Worm (Caenorhabditis elegans): ENCODE data around the gene rnf-5.

rnf-5 gene

ce11 chrIII:4195306-4196008 lies 28.8 kb upstream of the rnf-5 start (continued):
- peak; percentile 56; the same call in 1 of the 2 replicates for TF ChIP-seq madf-3 (GFP tag; IDR thresholded peaks at IDR 0.05)
- peak; percentile 73 for TF ChIP-seq gei-17 (GFP tag; optimal IDR thresholded peaks at IDR 0.05)
- no peak for TF ChIP-seq ztf-6 (GFP tag; IDR thresholded peaks at IDR 0.05)
- no peak for TF ChIP-seq die-1 (tag; optimal IDR thresholded peaks at IDR 0.05)
- TF ChIP-seq xnd-1 (tag; optimal IDR thresholded peaks at IDR 0.05), result no peak
- TF ChIP-seq F33H1.4 (GFP tag; IDR thresholded peaks at IDR 0.05), result 0 out of 2 replicates have a peak, but pooled peaks have one; percentile 11
- peak; percentile 83 for TF ChIP-seq ekl-4 (GFP tag; IDR thresholded peaks at IDR 0.05)
- peak; percentile 24 for TF ChIP-seq attf-5 (GFP tag; optimal IDR thresholded peaks at IDR 0.05)
- peak; percentile 6 for TF ChIP-seq nhr-80 (tag; optimal IDR thresholded peaks at IDR 0.05)
- TF ChIP-seq attf-6 (GFP tag; IDR thresholded peaks at IDR 0.05), result 0 out of 2 replicates have a peak, but pooled peaks have one; percentile 9
- 0 out of 2 replicates have a peak, but pooled peaks have one; percentile 19 for TF ChIP-seq mcd-1 (GFP tag; IDR thresholded peaks at IDR 0.05)
- no peak for TF ChIP-seq ccch-3 (GFP tag; optimal IDR thresholded peaks at IDR 0.05)
- peak; percentile 96 for TF ChIP-seq ama-1 (optimal IDR thresholded peaks at IDR 0.05)
- TF ChIP-seq ama-1 (GFP tag; optimal IDR thresholded peaks at IDR 0.05), result peak in 1 of 2 experiments; percentile 68
- no peak for TF ChIP-seq aptf-3 (GFP tag; IDR thresholded peaks at IDR 0.05)
- TF ChIP-seq Y53G8AR.9 (GFP tag; conservative IDR thresholded peaks at IDR 0.05), result peak; percentile 94
- TF ChIP-seq ztf-18 (tag; optimal IDR thresholded peaks at IDR 0.05), result no peak
- TF ChIP-seq fkh-3 (tag; optimal IDR thresholded peaks at IDR 0.05), result peak; percentile 80
- TF ChIP-seq pbrm-1 (GFP tag; IDR thresholded peaks at IDR 0.05), result peak; percentile 55; the same call in 1 of the 2 replicates
- TF ChIP-seq dpff-1 (tag; optimal IDR thresholded peaks at IDR 0.05), result peak; percentile 96
- TF ChIP-seq T26A5.8 (tag; optimal IDR thresholded peaks at IDR 0.05), result no peak
- no peak for TF ChIP-seq F23B12.7 (tag; optimal IDR thresholded peaks at IDR 0.05; ENCODE audit: insufficient read depth)
- peak; percentile 56 for TF ChIP-seq ztf-26 (tag; optimal IDR thresholded peaks at IDR 0.05)
- TF ChIP-seq K12H6.12 (tag; optimal IDR thresholded peaks at IDR 0.05), result peak; percentile 39
- no peak for TF ChIP-seq sptf-2 (GFP tag; optimal IDR thresholded peaks at IDR 0.05)
- TF ChIP-seq attf-3 (GFP tag; conservative IDR thresholded peaks at IDR 0.05), result no peak
- TF ChIP-seq sea-2 (GFP tag; IDR thresholded peaks at IDR 0.05), result no peak
- TF ChIP-seq efl-1 (GFP tag; optimal IDR thresholded peaks at IDR 0.05), result no peak
- TF ChIP-seq ceh-58 (GFP tag; IDR thresholded peaks at IDR 0.05), result no peak
- TF ChIP-seq aptf-2 (GFP tag; conservative IDR thresholded peaks at IDR 0.05), result no peak
- TF ChIP-seq madf-8 (GFP tag; conservative IDR thresholded peaks at IDR 0.05), result no peak
- no peak for TF ChIP-seq lsy-27 (tag; optimal IDR thresholded peaks at IDR 0.05; ENCODE audit: borderline replicate concordance, insufficient read depth)
- no peak for TF ChIP-seq ztf-25 (GFP tag; IDR thresholded peaks at IDR 0.05)

- no peak for TF ChIP-seq ceh-91 (GFP tag; IDR thresholded peaks at IDR 0.05)
- no peak for TF ChIP-seq let-526 (GFP tag; IDR thresholded peaks at IDR 0.05)
- no peak for TF ChIP-seq hlh-12 (tag; optimal IDR thresholded peaks at IDR 0.05)
- TF ChIP-seq zfh-2 (GFP tag; conservative IDR thresholded peaks at IDR 0.05), result no peak; the same call in 1 of the 2 replicates
- TF ChIP-seq tbx-9 (tag; optimal IDR thresholded peaks at IDR 0.05; ENCODE audit: borderline replicate concordance), result no peak
- TF ChIP-seq nhr-179 (tag; optimal IDR thresholded peaks at IDR 0.05), result no peak
- TF ChIP-seq F22D6.2 (tag; optimal IDR thresholded peaks at IDR 0.05), result no peak
- TF ChIP-seq hmg-20 (GFP tag; IDR thresholded peaks at IDR 0.05), result no peak
- no peak for TF ChIP-seq C06A6.2 (GFP tag; conservative IDR thresholded peaks at IDR 0.05)
- TF ChIP-seq somi-1 (GFP tag; optimal IDR thresholded peaks at IDR 0.05), result no peak
- TF ChIP-seq F39B2.1 (GFP tag; IDR thresholded peaks at IDR 0.05), result no peak
- no peak for TF ChIP-seq dpff-1 (tag; optimal IDR thresholded peaks at IDR 0.05)
- no peak for TF ChIP-seq madf-10 (tag; optimal IDR thresholded peaks at IDR 0.05)
- TF ChIP-seq ztf-25 (GFP tag; IDR thresholded peaks at IDR 0.05), result no peak
- peak; percentile 13 for TF ChIP-seq tlf-1 (GFP tag; optimal IDR thresholded peaks at IDR 0.05)
- TF ChIP-seq pbrm-1 (GFP tag; IDR thresholded peaks at IDR 0.05), result no peak
- no peak for TF ChIP-seq K11D2.4 (GFP tag; IDR thresholded peaks at IDR 0.05)
- no peak for TF ChIP-seq ztf-28 (GFP tag; IDR thresholded peaks at IDR 0.05)
- TF ChIP-seq die-1 (tag; optimal IDR thresholded peaks at IDR 0.05), result no peak
These were observed 27.9 kb upstream of the rnf-5 start for ce11 chrIII:4194349-4195110.

Data from whole organism, young adult.